Fruit fly (Drosophila melanogaster) whole organism, embryonic: ENCODE data around the gene Nepl21.

Source experiments
- Antp ChIP-seq: fragments of 200-800 bp; sonication (Bioruptor generic); optimal IDR thresholded peaks from 3 replicates; lab custom pipeline; 2016; ENCODE audit warnings: missing biosample characterization, missing genetic modification characterization
- Bgb ChIP-seq: fragments of 200-800 bp; sonication (Bioruptor generic); IDR thresholded peaks from 2 replicates; pipeline ENCODE4 v1.3.6; 2022; ENCODE audit warnings: missing biosample characterization, missing genetic modification characterization; ENCODE audit not compliant: partially characterized antibody
- Bteb2 ChIP-seq: fragments of 200-800 bp; sonication (Bioruptor generic); optimal IDR thresholded peaks from 2 replicates; lab custom pipeline; 2016; ENCODE audit warnings: missing biosample characterization, missing genetic modification characterization
- CG10431 ChIP-seq: fragments of 200-800 bp; sonication (Bioruptor generic); optimal IDR thresholded peaks from 3 replicates; lab custom pipeline; 2018; ENCODE audit warnings: missing biosample characterization, mild to moderate bottlenecking, missing genetic modification characterization
- CG11456 ChIP-seq: fragments of 200-800 bp; sonication (Bioruptor generic); IDR thresholded peaks from 3 replicates; pipeline ENCODE4 v1.3.6; 2022; ENCODE audit warnings: missing biosample characterization, missing genetic modification characterization
- CG13624 ChIP-seq: fragments of 200-800 bp; sonication (Bioruptor generic); optimal IDR thresholded peaks from 2 replicates; lab custom pipeline; 2016; ENCODE audit warnings: missing biosample characterization, missing genetic modification characterization
- CG15269 ChIP-seq: fragments of 200-800 bp; sonication (Bioruptor generic); optimal IDR thresholded peaks from 2 replicates; lab custom pipeline; 2018; ENCODE audit warnings: missing biosample characterization, mild to moderate bottlenecking, missing genetic modification characterization, moderate library complexity
- CG16813 ChIP-seq: fragments of 200-800 bp; sonication (Bioruptor generic); IDR thresholded peaks from 3 replicates; pipeline ENCODE4 v1.3.6; 2022; ENCODE audit warnings: missing biosample characterization, missing genetic modification characterization; ENCODE audit not compliant: partially characterized antibody
- CG18764 ChIP-seq: fragments of 200-800 bp; sonication (Bioruptor generic); optimal IDR thresholded peaks from 3 replicates; lab custom pipeline; 2016; ENCODE audit warnings: missing biosample characterization, missing genetic modification characterization
- CG2712 ChIP-seq: fragments of 200-800 bp; optimal IDR thresholded peaks from 3 replicates; lab custom pipeline; 2019; ENCODE audit warnings: missing biosample characterization, mild to moderate bottlenecking, missing genetic modification characterization, moderate library complexity
- CG31388 ChIP-seq: fragments of 200-800 bp; sonication (Bioruptor generic); optimal IDR thresholded peaks from 2 replicates; lab custom pipeline; 2016; ENCODE audit warnings: missing biosample characterization, missing genetic modification characterization
- CG32532 ChIP-seq: fragments of 200-800 bp; sonication (Bioruptor generic); IDR thresholded peaks from 2 replicates; pipeline ENCODE4 v1.3.6; 2022; ENCODE audit warnings: missing biosample characterization, missing genetic modification characterization
- CG33557 ChIP-seq: fragments of 200-800 bp; sonication (Bioruptor generic); optimal IDR thresholded peaks from 2 replicates; lab custom pipeline; 2019; ENCODE audit warnings: missing biosample characterization, mild to moderate bottlenecking, missing genetic modification characterization, moderate library complexity
- CG3838 ChIP-seq: fragments of 200-800 bp; sonication (Bioruptor generic); optimal IDR thresholded peaks from 3 replicates; lab custom pipeline; 2016; ENCODE audit warnings: missing biosample characterization, missing genetic modification characterization
- CG42726 ChIP-seq: fragments of 200-800 bp; sonication (Bioruptor generic); IDR thresholded peaks from 2 replicates; pipeline ENCODE4 v1.3.6; 2022; ENCODE audit warnings: missing biosample characterization, missing genetic modification characterization; ENCODE audit not compliant: partially characterized antibody
- CG4730 ChIP-seq: fragments of 200-800 bp; sonication (Bioruptor generic); IDR thresholded peaks from 2 replicates; pipeline ENCODE4 v1.3.6; 2022; ENCODE audit warnings: missing biosample characterization, missing genetic modification characterization
- CG5180 ChIP-seq: fragments of 200-800 bp; sonication (Bioruptor generic); optimal IDR thresholded peaks from 3 replicates; lab custom pipeline; 2017; ENCODE audit warnings: missing biosample characterization, missing genetic modification characterization, mild to moderate bottlenecking, moderate library complexity, missing genetic modification reagents
- CG5953 ChIP-seq: fragments of 200-800 bp; sonication (Bioruptor generic); IDR thresholded peaks from 2 replicates; pipeline ENCODE4 v1.3.6; 2022; ENCODE audit warnings: missing biosample characterization, missing genetic modification characterization
- CG6683 ChIP-seq: fragments of 200-800 bp; sonication (Bioruptor generic); optimal IDR thresholded peaks from 2 replicates; lab custom pipeline; 2017; ENCODE audit warnings: missing biosample characterization, mild to moderate bottlenecking, missing genetic modification characterization, missing genetic modification reagents
- D19A ChIP-seq: fragments of 200-800 bp; optimal IDR thresholded peaks from 3 replicates; lab custom pipeline; 2019; ENCODE audit warnings: missing biosample characterization, mild to moderate bottlenecking, missing genetic modification characterization, moderate library complexity
- Dip3 ChIP-seq: fragments of 200-800 bp; sonication (Bioruptor generic); optimal IDR thresholded peaks from 3 replicates; lab custom pipeline; 2016; ENCODE audit warnings: missing biosample characterization, missing genetic modification characterization
- Doc2 ChIP-seq: fragments of 200-800 bp; sonication (Bioruptor generic); IDR thresholded peaks from 2 replicates; pipeline ENCODE4 v1.3.6; 2022; ENCODE audit warnings: missing biosample characterization, missing genetic modification characterization
- Hr51 ChIP-seq, 2 experiments: fragments of 200-800 bp; sonication (Bioruptor generic); optimal IDR thresholded peaks; 2 replicates in 1 of 2; 3 replicates in 1 of 2; lab custom pipeline; 2016 to 2018; ENCODE audit warnings: missing biosample characterization in 2 of 2, missing genetic modification characterization in 2 of 2, mild to moderate bottlenecking in 1 of 2, moderate library complexity in 1 of 2
- Nf-YC ChIP-seq: fragments of 200-800 bp; optimal IDR thresholded peaks from 3 replicates; lab custom pipeline; 2019; ENCODE audit warnings: missing biosample characterization, mild to moderate bottlenecking, missing genetic modification characterization, moderate library complexity
- Tbp ChIP-seq: fragments of >200 bp; optimal IDR thresholded peaks from 2 replicates; lab custom pipeline; 2018; ENCODE audit warnings: missing biosample characterization, missing genetic modification characterization
- ab ChIP-seq: fragments of 200-800 bp; sonication (Bioruptor generic); optimal IDR thresholded peaks from 2 replicates; lab custom pipeline; 2016; ENCODE audit warnings: missing biosample characterization, missing genetic modification characterization
- ase ChIP-seq: fragments of 200-800 bp; sonication (Bioruptor generic); IDR thresholded peaks from 3 replicates; pipeline ENCODE4 v1.3.6; 2022; ENCODE audit warnings: missing biosample characterization, missing genetic modification characterization
- bab2 ChIP-seq: fragments of 200-800 bp; sonication (Bioruptor generic); optimal IDR thresholded peaks from 2 replicates; lab custom pipeline; 2016; ENCODE audit warnings: missing biosample characterization, missing genetic modification characterization
- br ChIP-seq: fragments of >200 bp; optimal IDR thresholded peaks from 2 replicates; lab custom pipeline; 2017
- btn ChIP-seq: fragments of 200-800 bp; sonication (Bioruptor generic); optimal IDR thresholded peaks from 2 replicates; lab custom pipeline; 2016; ENCODE audit warnings: missing biosample characterization, missing genetic modification characterization
- en ChIP-seq: fragments of 200-800 bp; sonication (Bioruptor generic); optimal IDR thresholded peaks from 2 replicates; lab custom pipeline; 2016; ENCODE audit warnings: missing biosample characterization, missing genetic modification characterization
- fd102C ChIP-seq: fragments of 200-800 bp; sonication (Bioruptor generic); optimal IDR thresholded peaks from 2 replicates; lab custom pipeline; 2018; ENCODE audit warnings: missing biosample characterization, mild to moderate bottlenecking, missing genetic modification characterization, moderate library complexity
- fd3F ChIP-seq: fragments of 200-800 bp; sonication (Bioruptor generic); optimal IDR thresholded peaks from 2 replicates; lab custom pipeline; 2018; ENCODE audit warnings: missing biosample characterization, mild to moderate bottlenecking, missing genetic modification characterization, moderate library complexity
- fu2 ChIP-seq: fragments of 200-800 bp; sonication (Bioruptor generic); optimal IDR thresholded peaks from 2 replicates; lab custom pipeline; 2016; ENCODE audit warnings: missing biosample characterization, missing genetic modification characterization
- grau ChIP-seq: fragments of 200-800 bp; optimal IDR thresholded peaks from 3 replicates; lab custom pipeline; 2019; ENCODE audit warnings: missing biosample characterization, mild to moderate bottlenecking, missing genetic modification characterization, moderate library complexity
- hth ChIP-seq: fragments of >200 bp; optimal IDR thresholded peaks from 2 replicates; lab custom pipeline; 2017; ENCODE audit warnings: inconsistent platforms
- jing ChIP-seq: fragments of 200-800 bp; sonication (Bioruptor generic); optimal IDR thresholded peaks from 2 replicates; lab custom pipeline; 2018; ENCODE audit warnings: missing biosample characterization, mild to moderate bottlenecking, missing genetic modification characterization
- kni ChIP-seq: fragments of 200-800 bp; sonication (Bioruptor generic); optimal IDR thresholded peaks from 3 replicates; lab custom pipeline; 2017; ENCODE audit warnings: mild to moderate bottlenecking, missing biosample characterization, missing genetic modification reagents, missing genetic modification characterization
- lbe ChIP-seq: fragments of 200-800 bp; sonication (Bioruptor generic); optimal IDR thresholded peaks from 2 replicates; lab custom pipeline; 2016; ENCODE audit warnings: missing biosample characterization, mild to moderate bottlenecking, missing genetic modification characterization
- luna ChIP-seq: fragments of 200-800 bp; sonication (Bioruptor generic); optimal IDR thresholded peaks from 2 replicates; lab custom pipeline; 2016; ENCODE audit warnings: missing biosample characterization, missing genetic modification characterization
- onecut ChIP-seq: fragments of 200-800 bp; sonication (Bioruptor generic); IDR thresholded peaks from 2 replicates; pipeline ENCODE4 v1.3.6; 2022; ENCODE audit warnings: missing biosample characterization, missing genetic modification characterization
- pfk ChIP-seq: fragments of 200-800 bp; sonication (Bioruptor generic); optimal IDR thresholded peaks from 2 replicates; lab custom pipeline; 2018; ENCODE audit warnings: missing biosample characterization, mild to moderate bottlenecking, missing genetic modification characterization, moderate library complexity
- phol ChIP-seq: fragments of 200-800 bp; sonication (Bioruptor generic); optimal IDR thresholded peaks from 3 replicates; lab custom pipeline; 2018; ENCODE audit warnings: missing biosample characterization, mild to moderate bottlenecking, missing genetic modification characterization, moderate library complexity
- pum ChIP-seq: fragments of 200-800 bp; sonication (Bioruptor generic); optimal IDR thresholded peaks from 2 replicates; lab custom pipeline; 2016; ENCODE audit warnings: missing biosample characterization, missing genetic modification characterization
- pzg ChIP-seq: fragments of 200-800 bp; sonication (Bioruptor generic); optimal IDR thresholded peaks from 3 replicates; lab custom pipeline; 2018; ENCODE audit warnings: missing biosample characterization, mild to moderate bottlenecking, missing genetic modification characterization, moderate library complexity
- run ChIP-seq: fragments of 200-800 bp; sonication (Bioruptor generic); optimal IDR thresholded peaks from 3 replicates; lab custom pipeline; 2018; ENCODE audit warnings: missing biosample characterization, mild to moderate bottlenecking, missing genetic modification characterization
- sima ChIP-seq: fragments of 200-800 bp; sonication (Bioruptor generic); optimal IDR thresholded peaks from 2 replicates; lab custom pipeline; 2016; ENCODE audit warnings: missing biosample characterization, missing genetic modification characterization
- slou ChIP-seq: fragments of 200-800 bp; sonication (Bioruptor generic); optimal IDR thresholded peaks from 3 replicates; lab custom pipeline; 2016; ENCODE audit warnings: missing biosample characterization, missing genetic modification characterization
- tx ChIP-seq: fragments of 200-800 bp; sonication (Bioruptor generic); optimal IDR thresholded peaks from 2 replicates; lab custom pipeline; 2016; ENCODE audit warnings: missing biosample characterization, missing genetic modification characterization
- zf30C ChIP-seq: fragments of 200-800 bp; sonication (Bioruptor generic); optimal IDR thresholded peaks from 3 replicates; lab custom pipeline; 2018; ENCODE audit warnings: missing biosample characterization, mild to moderate bottlenecking, missing genetic modification characterization

Nepl21 gene

DNA sequence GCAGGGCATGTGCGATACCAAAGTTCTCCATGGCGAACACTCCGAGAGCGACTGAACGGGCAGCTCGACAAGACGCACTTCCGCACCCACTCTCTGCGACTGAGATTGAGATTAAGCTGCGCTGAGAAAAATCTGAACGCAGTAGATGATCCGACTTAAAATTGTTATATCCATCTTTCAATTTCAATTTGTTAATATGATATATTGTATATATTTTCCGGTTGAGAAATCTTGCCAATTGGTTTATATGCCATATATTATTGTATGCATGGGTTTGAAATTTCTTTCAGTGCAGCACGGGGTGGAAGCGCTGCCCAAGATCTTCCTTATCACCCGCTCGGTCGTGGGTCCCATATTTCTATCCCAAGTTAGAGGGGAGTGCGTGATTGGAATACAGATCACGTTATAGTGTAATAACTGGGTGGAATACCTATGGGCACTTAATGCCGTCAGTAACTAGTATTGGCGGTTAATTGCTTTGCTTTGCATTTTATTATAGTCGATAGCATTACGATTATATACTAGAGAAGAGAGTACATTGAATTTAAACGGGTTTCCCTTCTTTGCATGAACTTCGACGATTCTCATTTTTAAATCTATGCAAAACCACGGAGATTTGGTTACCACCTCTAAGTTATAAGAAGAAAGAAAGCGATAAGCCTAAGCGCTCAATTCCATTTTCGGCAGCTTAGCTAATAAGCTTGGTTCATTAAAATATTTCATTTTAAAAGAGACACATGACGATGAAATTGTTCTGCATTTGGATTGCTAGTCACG lies 3.2 kb upstream of the Nepl21 start, which contains the start of the genes Nepl19 and Nepl20 (continued):
- TF ChIP-seq CG18764 (GFP tag; lab: Kevin White, UChicago) (peak; percentile 54), Tbp (GFP tag; lab: Kevin White, UChicago) (no peak), Dip3 (GFP tag; lab: Kevin White, UChicago) (peak; percentile 53), tx (GFP tag; lab: Kevin White, UChicago) (no peak), sima (GFP tag; lab: Kevin White, UChicago) (no peak), fd3F (GFP tag; lab: Kevin White, UChicago) (peak; percentile 51), CG33557 (GFP tag; lab: Kevin White, UChicago) (peak; percentile 23), CG16813 (no peak), CG2712 (tag; lab: Kevin White, UChicago) (peak; percentile 87), br (lab: Kevin White, UChicago) (no peak), Nf-YC (no peak), onecut (GFP tag; lab: Robert Waterston, UW) (peak; percentile 66), ab (GFP tag; lab: Kevin White, UChicago) (no peak), CG5953 (GFP tag; lab: Robert Waterston, UW) (peak; percentile 50; the same call in 1 of the 2 replicates), lbe (GFP tag; lab: Kevin White, UChicago) (peak; percentile 78), jing (GFP tag; lab: Kevin White, UChicago) (peak; percentile 52), kni (no peak), hth (no peak), grau (tag; lab: Kevin White, UChicago) (peak; percentile 82), luna (no peak), D19A (tag; lab: Kevin White, UChicago) (peak; percentile 70), btn (GFP tag; lab: Kevin White, UChicago) (no peak), CG32532 (GFP tag; lab: Robert Waterston, UW) (peak; percentile 88), zf30C (peak; percentile 61), Antp (peak; percentile 20), fu2 (GFP tag; lab: Kevin White, UChicago) (peak; percentile 23), Bteb2 (peak; percentile 45), ase (GFP tag; lab: Robert Waterston, UW) (peak; percentile 82), CG11456 (GFP tag; lab: Robert Waterston, UW) (peak; percentile 87), phol (tag; lab: Kevin White, UChicago) (peak; percentile 78), CG4730 (GFP tag; lab: Robert Waterston, UW) (peak; percentile 79), fd102C (GFP tag; lab: Kevin White, UChicago) (no peak), run (tag; lab: Kevin White, UChicago) (peak; percentile 37), CG15269 (tag; lab: Kevin White, UChicago) (peak; percentile 79), pum (GFP tag; lab: Kevin White, UChicago) (peak; percentile 59), pfk (GFP tag; lab: Kevin White, UChicago) (no peak), CG3838 (peak; percentile 19), CG10431 (no peak), Hr51 (GFP tag; optimal IDR thresholded peaks at IDR 0.05; lab: Kevin White, UChicago) (peak in 1 of 2 experiments; percentile 28), CG42726 (no peak), en (GFP tag; lab: Kevin White, UChicago) (no peak), CG6683 (GFP tag; lab: Kevin White, UChicago) (peak; percentile 67), CG5180 (GFP tag; lab: Kevin White, UChicago) (peak; percentile 54), bab2 (GFP tag; lab: Kevin White, UChicago) (peak; percentile 22), Doc2 (GFP tag; lab: Robert Waterston, UW) (peak; percentile 44; the same call in 1 of the 2 replicates), Bgb (no peak), CG13624 (peak; percentile 50), pzg (GFP tag; lab: Kevin White, UChicago) (peak; percentile 3), slou (GFP tag; lab: Kevin White, UChicago) (no peak), CG31388 (GFP tag; lab: Kevin White, UChicago) (peak; percentile 43)
